Worm (Caenorhabditis elegans) whole organism, L1 larva: Measurements from ENCODE around the gene T02C1.1.

Source experiments
- efl-1 ChIP-seq, 4 experiments: fragments of 150-350 bp; optimal IDR thresholded peaks in 3 of 4; peaks in 1 of 4; 1 replicate in 1 of 4; 2 replicates in 3 of 4; lab custom pipeline; 2014; ENCODE audit warnings: missing biosample characterization in 2 of 4, missing genetic modification characterization in 2 of 4, missing genetic modification reagents in 2 of 4
- jun-1 ChIP-seq: fragments of 150-350 bp; optimal IDR thresholded peaks from 2 replicates; lab custom pipeline; 2014; ENCODE audit warnings: missing biosample characterization, missing genetic modification reagents, missing genetic modification characterization
- mdl-1 ChIP-seq, 2 experiments: fragments of 150-350 bp; optimal IDR thresholded peaks; 2 replicates each; lab custom pipeline; 2014 to 2017; ENCODE audit warnings: missing biosample characterization in 2 of 2, missing genetic modification characterization in 2 of 2, inconsistent platforms in 1 of 2
- nhr-77 ChIP-seq: fragments of 150-350 bp; optimal IDR thresholded peaks from 2 replicates; lab custom pipeline; 2014; ENCODE audit warnings: missing biosample characterization, missing genetic modification characterization
- sptf-1 ChIP-seq: fragments of 150-350 bp; optimal IDR thresholded peaks from 2 replicates; lab custom pipeline; 2014; ENCODE audit warnings: missing biosample characterization, missing genetic modification characterization

The T02C1.1 gene

DNA sequence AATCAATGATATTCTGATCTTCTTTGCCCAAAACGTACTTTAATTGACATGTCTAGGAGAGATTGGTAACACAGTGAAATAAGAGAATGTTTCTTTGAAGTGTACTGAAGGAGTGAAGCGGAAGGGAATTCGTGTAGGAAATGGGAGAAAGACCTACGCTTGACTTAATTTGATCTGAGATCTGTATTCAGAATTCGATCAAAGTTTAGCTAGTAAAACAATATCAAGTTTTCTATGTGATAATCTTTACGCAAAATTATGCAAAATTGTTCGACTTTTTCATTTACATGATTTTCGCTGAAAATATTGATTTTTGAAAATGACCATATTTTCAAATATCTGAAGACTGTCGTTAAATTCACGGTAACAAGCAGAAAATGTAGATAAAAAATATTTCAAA, 50.0 kb downstream of the T02C1.1 start, which contains the start of gene K01B6.4:
Gene K01B6.4 (minus strand): TSS at position 101 of the 400 bp plus-strand sequence.
- TF ChIP-seq mdl-1 (tag; optimal IDR thresholded peaks at IDR 0.05; lab: Kevin White, UChicago) (no peak), sptf-1 (tag; lab: Kevin White, UChicago) (no peak), jun-1 (tag; lab: Kevin White, UChicago) (no peak), efl-1 (optimal IDR thresholded peaks at IDR 0.05; lab: Kevin White, UChicago) (no peak), efl-1 (GFP tag; optimal IDR thresholded peaks at IDR 0.05 in 1 of 2; lab: Kevin White, UChicago) (peak in 1 of 2 experiments; percentile 34), nhr-77 (tag; lab: Kevin White, UChicago) (no peak)
